Worm (Caenorhabditis elegans): ENCODE data around the gene hmgs-1.

- no peak for TF ChIP-seq mdl-1 (tag; optimal IDR thresholded peaks at IDR 0.05)
- no peak for TF ChIP-seq ama-1 (optimal IDR thresholded peaks at IDR 0.05)
- no peak for TF ChIP-seq unc-39 (tag; optimal IDR thresholded peaks at IDR 0.05)
- TF ChIP-seq alr-1 (tag; optimal IDR thresholded peaks at IDR 0.05): no peak
- TF ChIP-seq lin-11 (tag; optimal IDR thresholded peaks at IDR 0.05): no peak
- TF ChIP-seq nhr-237 (tag; optimal IDR thresholded peaks at IDR 0.05): no peak
- TF ChIP-seq blmp-1 (tag; optimal IDR thresholded peaks at IDR 0.05; ENCODE audit: insufficient read depth): no peak
- no peak for TF ChIP-seq ztf-11 (tag; optimal IDR thresholded peaks at IDR 0.05)
Measured at ce11 chrV:5672270-5672669, 12.1 kb downstream of the hmgs-1 start.
